Worm (Caenorhabditis elegans) whole organism, L4 larva: ENCODE measurements around the gene tag-250.

Experiments
- F26F4.8 ChIP-seq: fragments of 200-800 bp; sonication (Bioruptor generic); conservative IDR thresholded peaks from 2 replicates; pipeline ENCODE4 v1.3.6; 2022; ENCODE audit warnings: missing genetic modification characterization, missing compliant biosample characterization
- R02D3.7 ChIP-seq: fragments of 150-350 bp; sonication (generic microtip); optimal IDR thresholded peaks from 3 replicates; lab custom pipeline; 2014; ENCODE audit warnings: missing biosample characterization, missing genetic modification characterization
- T20F7.1 ChIP-seq: fragments of 200-800 bp; sonication (Bioruptor generic); optimal IDR thresholded peaks from 2 replicates; lab custom pipeline; 2018; ENCODE audit warnings: mild to moderate bottlenecking, missing genetic modification characterization, missing compliant biosample characterization
- Y5F2A.4 ChIP-seq: fragments of 200-800 bp; sonication (Bioruptor generic); optimal IDR thresholded peaks from 2 replicates; lab custom pipeline; 2018; ENCODE audit warnings: mild to moderate bottlenecking, missing genetic modification characterization, missing compliant biosample characterization
- aha-1 ChIP-seq: fragments of 150-350 bp; peaks from one replicate; lab custom pipeline; 2014; ENCODE audit warnings: missing biosample characterization, missing genetic modification characterization
- attf-4 ChIP-seq: sonication (generic microtip); optimal IDR thresholded peaks from 3 replicates; lab custom pipeline; 2017; ENCODE audit warnings: missing biosample characterization, missing genetic modification characterization
- ceh-20 ChIP-seq: fragments of 200-800 bp; sonication (Bioruptor generic); IDR thresholded peaks from 2 replicates; pipeline ENCODE4 v1.3.6; 2022; ENCODE audit warnings: missing genetic modification reagents, missing genetic modification characterization, missing compliant biosample characterization
- ces-1 ChIP-seq: fragments of 150-350 bp; sonication (generic microtip); optimal IDR thresholded peaks from 4 replicates; lab custom pipeline; 2014; ENCODE audit warnings: missing biosample characterization, missing genetic modification reagents, missing genetic modification characterization
- cey-2 ChIP-seq: sonication (generic microtip); optimal IDR thresholded peaks from 3 replicates; lab custom pipeline; 2017; ENCODE audit warnings: missing genetic modification characterization, mild to moderate bottlenecking, missing compliant biosample characterization, antibody characterized with exemption, borderline replicate concordance; ENCODE audit not compliant: insufficient read depth
- daf-16 ChIP-seq, 3 experiments: sonication (generic microtip); optimal IDR thresholded peaks; 2 replicates each; lab custom pipeline; 2016 to 2017; ENCODE audit warnings: missing genetic modification characterization in 3 of 3, missing genetic modification reagents in 3 of 3, mild to moderate bottlenecking in 2 of 3, missing compliant biosample characterization in 2 of 3, missing biosample characterization in 1 of 3, moderate library complexity in 1 of 3
- dmd-6 ChIP-seq: fragments of 200-800 bp; sonication (Bioruptor generic); IDR thresholded peaks from 2 replicates; pipeline ENCODE4 v1.3.6; 2022; ENCODE audit warnings: missing genetic modification reagents, missing genetic modification characterization, missing compliant biosample characterization
- dmd-9 ChIP-seq: fragments of 200-800 bp; sonication (Bioruptor generic); IDR thresholded peaks from 2 replicates; pipeline ENCODE4 v1.3.6; 2022; ENCODE audit warnings: missing genetic modification reagents, missing genetic modification characterization, missing compliant biosample characterization
- dpl-1 ChIP-seq: fragments of 150-350 bp; optimal IDR thresholded peaks from 2 replicates; lab custom pipeline; 2014; ENCODE audit warnings: missing biosample characterization, missing genetic modification reagents, missing genetic modification characterization
- dve-1 ChIP-seq: sonication (generic microtip); optimal IDR thresholded peaks from 2 replicates; lab custom pipeline; 2017; ENCODE audit warnings: antibody characterized with exemption, mild to moderate bottlenecking, missing genetic modification characterization, missing compliant biosample characterization; ENCODE audit not compliant: insufficient read depth
- egl-43 ChIP-seq: fragments of 200-800 bp; sonication (Bioruptor generic); IDR thresholded peaks from 2 replicates; pipeline ENCODE4 v1.3.6; 2022; ENCODE audit warnings: missing genetic modification reagents, missing genetic modification characterization, missing compliant biosample characterization
- fkh-10 ChIP-seq: fragments of 150-350 bp; optimal IDR thresholded peaks from 2 replicates; lab custom pipeline; 2014; ENCODE audit warnings: missing biosample characterization, missing genetic modification reagents, missing genetic modification characterization
- gei-8 ChIP-seq: fragments of 200-800 bp; sonication (Bioruptor generic); optimal IDR thresholded peaks from 2 replicates; lab custom pipeline; 2018; ENCODE audit warnings: mild to moderate bottlenecking, missing genetic modification characterization, missing compliant biosample characterization
- hlh-30 ChIP-seq: sonication (generic microtip); optimal IDR thresholded peaks from 2 replicates; lab custom pipeline; 2017; ENCODE audit warnings: antibody characterized with exemption, mild to moderate bottlenecking, missing genetic modification characterization, missing compliant biosample characterization; ENCODE audit not compliant: insufficient read depth
- lim-7 ChIP-seq: fragments of 200-800 bp; sonication (Bioruptor generic); IDR thresholded peaks from 2 replicates; pipeline ENCODE4 v1.3.6; 2022; ENCODE audit warnings: missing genetic modification characterization, missing compliant biosample characterization
- lin-13 ChIP-seq: fragments of 150-350 bp; optimal IDR thresholded peaks from 2 replicates; lab custom pipeline; 2014; ENCODE audit warnings: missing biosample characterization, missing genetic modification reagents, missing genetic modification characterization
- lin-38 ChIP-seq: fragments of 200-800 bp; sonication (Bioruptor generic); IDR thresholded peaks from 2 replicates; pipeline ENCODE4 v1.3.6; 2022; ENCODE audit warnings: missing genetic modification reagents, missing genetic modification characterization, missing compliant biosample characterization
- mep-1 ChIP-seq: fragments of 150-350 bp; sonication (generic microtip); optimal IDR thresholded peaks from 3 replicates; lab custom pipeline; 2014; ENCODE audit warnings: missing biosample characterization, missing genetic modification characterization
- mes-2 ChIP-seq: sonication (generic microtip); optimal IDR thresholded peaks from 2 replicates; lab custom pipeline; 2016; ENCODE audit warnings: missing genotype, mild to moderate bottlenecking, missing genetic modification characterization, missing compliant biosample characterization; ENCODE audit not compliant: poor library complexity, severe bottlenecking
- nhr-11 ChIP-seq: fragments of 150-350 bp; optimal IDR thresholded peaks from 2 replicates; lab custom pipeline; 2014; ENCODE audit warnings: missing biosample characterization, missing genetic modification characterization
- nhr-28 ChIP-seq: fragments of 150-350 bp; optimal IDR thresholded peaks from 2 replicates; lab custom pipeline; 2014; ENCODE audit warnings: missing biosample characterization, missing genetic modification characterization
- nhr-41 ChIP-seq: fragments of 200-800 bp; sonication (Bioruptor generic); IDR thresholded peaks from 2 replicates; pipeline ENCODE4 v1.3.6; 2022; ENCODE audit warnings: missing genetic modification reagents, missing genetic modification characterization, missing compliant biosample characterization
- nhr-6 ChIP-seq: fragments of 150-350 bp; optimal IDR thresholded peaks from 2 replicates; lab custom pipeline; 2014; ENCODE audit warnings: missing biosample characterization, missing genetic modification characterization
- nhr-76 ChIP-seq: fragments of 150-350 bp; optimal IDR thresholded peaks from 2 replicates; lab custom pipeline; 2014; ENCODE audit warnings: missing biosample characterization, missing genetic modification characterization
- pha-4 ChIP-seq, 2 experiments: fragments of 150-350 bp in 1 of 2; fragments of 200-800 bp in 1 of 2; sonication (Bioruptor generic) in 1 of 2; IDR thresholded peaks in 1 of 2; optimal IDR thresholded peaks in 1 of 2; 2 replicates each; pipeline versions ENCODE4 v1.3.6 to Lab custom; 2014 to 2022; ENCODE audit warnings: missing genetic modification characterization in 2 of 2, missing genetic modification reagents in 2 of 2, missing biosample characterization in 1 of 2, missing compliant biosample characterization in 1 of 2
- pqm-1 ChIP-seq: sonication (generic microtip); optimal IDR thresholded peaks from 2 replicates; lab custom pipeline; 2017; ENCODE audit warnings: missing biosample characterization, missing genetic modification characterization
- sdz-12 ChIP-seq: fragments of 200-800 bp; sonication (Bioruptor generic); optimal IDR thresholded peaks from 2 replicates; lab custom pipeline; 2018; ENCODE audit warnings: mild to moderate bottlenecking, missing genetic modification characterization, missing compliant biosample characterization
- skn-1 ChIP-seq: fragments of 150-350 bp; optimal IDR thresholded peaks from 2 replicates; lab custom pipeline; 2014; ENCODE audit warnings: missing biosample characterization, missing genetic modification characterization
- tag-97 ChIP-seq: fragments of 200-800 bp; sonication (Bioruptor generic); IDR thresholded peaks from 2 replicates; pipeline ENCODE4 v1.3.6; 2022; ENCODE audit warnings: missing genetic modification characterization, missing compliant biosample characterization
- unc-130 ChIP-seq: sonication (generic microtip); optimal IDR thresholded peaks from 2 replicates; lab custom pipeline; 2016; ENCODE audit warnings: missing genetic modification reagents, missing genetic modification characterization, missing compliant biosample characterization
- zfp-3 ChIP-seq: fragments of 200-800 bp; sonication (Bioruptor generic); conservative IDR thresholded peaks from 2 replicates; pipeline ENCODE4 v1.3.6; 2022; ENCODE audit warnings: missing genetic modification reagents, missing genetic modification characterization, missing compliant biosample characterization
- zip-2 ChIP-seq: fragments of 150-350 bp; optimal IDR thresholded peaks from 2 replicates; lab custom pipeline; 2014; ENCODE audit warnings: missing biosample characterization, missing genetic modification characterization
- ztf-7 ChIP-seq: fragments of 150-350 bp; optimal IDR thresholded peaks from 2 replicates; lab custom pipeline; 2014; ENCODE audit warnings: missing biosample characterization, missing genetic modification characterization

tag-250 gene

DNA sequence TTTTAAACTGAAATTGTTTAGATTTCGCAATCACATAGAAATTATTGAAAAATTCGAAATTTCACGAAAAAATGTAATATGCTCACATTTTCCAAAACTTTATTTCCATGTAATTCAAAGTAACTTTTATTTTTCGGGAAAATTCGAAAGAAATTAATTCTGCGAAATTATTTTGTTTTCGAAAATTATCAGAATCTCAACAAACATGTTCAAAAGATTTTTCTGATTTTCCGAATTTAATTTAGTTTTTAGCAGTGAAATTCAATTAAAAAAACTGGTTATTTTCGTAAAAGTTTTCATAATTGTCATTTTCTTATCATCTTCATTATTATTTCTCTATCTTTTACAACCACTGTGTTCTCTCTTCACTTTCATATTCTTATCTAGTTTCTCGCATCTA lies 8.5 kb upstream of the tag-250 start, which contains the start of gene ran-2:
Gene ran-2, plus strand, starts transcription at position 301 of the 400 bp plus-strand sequence.
- no peak for TF ChIP-seq daf-16 (GFP tag; optimal IDR thresholded peaks at IDR 0.05; lab: Kevin White, UChicago)
- peak; percentile 50 for TF ChIP-seq daf-16 (tag; optimal IDR thresholded peaks at IDR 0.05; lab: Kevin White, UChicago)
- TF ChIP-seq Y5F2A.4 (GFP tag; lab: Kevin White, UChicago), result no peak
- no peak for TF ChIP-seq ztf-7 (tag; lab: Kevin White, UChicago)
- no peak for TF ChIP-seq R02D3.7 (tag; lab: Kevin White, UChicago)
- TF ChIP-seq lin-13, result no peak
- TF ChIP-seq nhr-76 (tag; lab: Kevin White, UChicago), result no peak
- peak; percentile 22 for TF ChIP-seq pqm-1 (tag; lab: Kevin White, UChicago)
- TF ChIP-seq dve-1 (tag; lab: Kevin White, UChicago), result peak; percentile 16
- TF ChIP-seq dpl-1 (GFP tag; lab: Kevin White, UChicago), result no peak
- no peak for TF ChIP-seq dmd-9 (GFP tag; lab: Robert Waterston, UW)
- no peak for TF ChIP-seq ceh-20
- TF ChIP-seq gei-8 (GFP tag; lab: Kevin White, UChicago), result no peak
- no peak for TF ChIP-seq zip-2 (tag; lab: Kevin White, UChicago)
- TF ChIP-seq egl-43 (GFP tag; lab: Robert Waterston, UW), result no peak
- TF ChIP-seq nhr-6 (tag; lab: Kevin White, UChicago), result no peak
- no peak for TF ChIP-seq cey-2
- no peak for TF ChIP-seq skn-1 (tag; lab: Kevin White, UChicago)

DNA sequence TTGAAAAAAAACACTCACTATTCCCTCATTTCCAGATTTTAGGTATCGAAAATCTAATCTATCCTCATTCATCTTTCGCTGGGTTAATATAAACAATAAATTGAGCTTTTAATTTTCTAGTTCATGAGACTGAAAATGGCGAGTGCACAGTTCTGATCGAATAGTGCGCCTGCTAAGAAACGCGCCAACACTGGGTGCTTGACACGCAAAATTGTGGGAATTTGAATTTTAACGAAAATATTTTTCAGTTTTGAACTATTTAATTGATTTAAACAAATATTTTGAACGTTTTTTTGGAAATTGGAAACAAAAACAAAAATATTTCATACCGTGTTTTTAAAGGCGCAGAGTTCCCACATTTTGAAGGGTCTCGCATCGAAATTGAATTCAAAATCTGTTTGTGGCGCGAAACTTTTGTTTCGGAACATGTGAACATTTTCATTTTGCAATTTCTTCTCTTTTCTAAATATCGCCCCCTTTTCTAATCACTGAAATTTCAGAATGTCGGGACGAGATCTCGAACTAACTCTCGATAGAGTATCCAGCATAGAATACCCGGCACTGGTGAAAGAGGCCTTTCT lies 3.9 kb upstream of the tag-250 start, which contains the start of the genes C29E4.13 and npp-15:
Gene C29E4.13, minus strand, starts transcription at position 169 of the 581 bp plus-strand sequence.
Gene npp-15, plus strand, starts transcription at position 495 of the 581 bp plus-strand sequence.
- peak; percentile 81 for TF ChIP-seq dpl-1 (GFP tag; lab: Kevin White, UChicago)
- no peak for TF ChIP-seq ces-1 (GFP tag; lab: Kevin White, UChicago)
- TF ChIP-seq unc-130 (GFP tag; lab: Kevin White, UChicago), result peak; percentile 39
- TF ChIP-seq attf-4 (tag; lab: Kevin White, UChicago), result no peak
- TF ChIP-seq lin-38 (GFP tag; lab: Robert Waterston, UW), result peak; percentile 33; the same call in 1 of the 2 replicates
- peak; percentile 34 for TF ChIP-seq nhr-28
- peak; percentile 10 for TF ChIP-seq mep-1 (tag; lab: Kevin White, UChicago)
- no peak for TF ChIP-seq lim-7
- TF ChIP-seq pha-4 (GFP tag; IDR thresholded peaks at IDR 0.05; lab: Robert Waterston, UW), result no peak
- TF ChIP-seq pha-4 (tag; optimal IDR thresholded peaks at IDR 0.05; lab: Kevin White, UChicago), result no peak
- peak; percentile 72 for TF ChIP-seq T20F7.1 (GFP tag; lab: Kevin White, UChicago)
- TF ChIP-seq fkh-10 (GFP tag; lab: Kevin White, UChicago), result no peak
- TF ChIP-seq hlh-30 (tag; lab: Kevin White, UChicago), result peak; percentile 12
- no peak for TF ChIP-seq daf-16 (GFP tag; optimal IDR thresholded peaks at IDR 0.05; lab: Kevin White, UChicago)
- peak; percentile 37 for TF ChIP-seq daf-16 (tag; optimal IDR thresholded peaks at IDR 0.05; lab: Kevin White, UChicago)
- TF ChIP-seq nhr-41 (GFP tag; lab: Robert Waterston, UW), result no peak
- peak; percentile 64 for TF ChIP-seq mes-2
- peak; percentile 21 for TF ChIP-seq pqm-1 (tag; lab: Kevin White, UChicago)
- TF ChIP-seq nhr-11 (tag; lab: Kevin White, UChicago), result no peak
- no peak for TF ChIP-seq tag-97 (GFP tag; lab: Robert Waterston, UW)
- TF ChIP-seq F26F4.8, result no peak
- no peak for TF ChIP-seq dmd-6 (GFP tag; lab: Robert Waterston, UW)
- TF ChIP-seq sdz-12 (GFP tag; lab: Kevin White, UChicago), result no peak
- TF ChIP-seq dve-1 (tag; lab: Kevin White, UChicago), result peak; percentile 28

DNA sequence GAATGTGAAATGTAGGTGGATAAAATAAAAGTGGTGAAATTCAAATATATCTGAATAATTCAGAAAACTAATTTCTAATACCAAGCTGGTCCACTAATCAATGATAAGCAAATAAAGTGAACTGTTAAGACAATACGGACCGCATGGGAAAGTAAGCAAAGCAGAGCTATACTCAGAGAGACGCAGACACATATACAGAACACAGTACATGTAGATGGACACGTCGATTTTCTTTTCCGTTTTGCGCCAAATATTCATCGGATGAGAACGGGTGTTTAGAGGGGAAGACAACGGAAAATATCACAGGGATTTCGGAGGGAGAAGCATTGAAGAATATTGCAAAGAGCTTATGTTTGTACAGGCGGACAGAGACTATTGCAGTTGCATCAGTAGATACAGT lies 1.2 kb upstream of the tag-250 start:
- peak; percentile 70 for TF ChIP-seq aha-1 (tag; lab: Kevin White, UChicago)
- TF ChIP-seq mes-2, result peak; percentile 7
- no peak for TF ChIP-seq zfp-3 (GFP tag; lab: Robert Waterston, UW)
